Fruit fly (Drosophila melanogaster): Measurements from ENCODE around the gene SP.

dm6 chr3L:13263801-13264200 is 37.6 kb upstream of the SP start:
- TF ChIP-seq Ets96B (tag; optimal IDR thresholded peaks at IDR 0.05) (peak; percentile 54), Sox102F (GFP tag; optimal IDR thresholded peaks at IDR 0.05) (peak; percentile 2), Hr39 (GFP tag; optimal IDR thresholded peaks at IDR 0.05) (peak; percentile 45), CG8632 (GFP tag; optimal IDR thresholded peaks at IDR 0.05) (peak; percentile 36), CG3032 (tag; optimal IDR thresholded peaks at IDR 0.05) (peak; percentile 49), Sox15 (GFP tag; optimal IDR thresholded peaks at IDR 0.05) (peak; percentile 47)

All from whole organism, prepupa.